Worm (Caenorhabditis elegans) whole organism, L3 larva: ENCODE measurements around the gene F07A11.5.

ENCODE experiments used
- R02D3.7 ChIP-seq: fragments of 150-350 bp; optimal IDR thresholded peaks from 2 replicates; lab custom pipeline; 2014; ENCODE audit warnings: missing biosample characterization, missing genetic modification characterization
- ZK546.5 ChIP-seq: sonication (generic microtip); optimal IDR thresholded peaks from 2 replicates; lab custom pipeline; 2017; ENCODE audit warnings: missing biosample characterization, missing genetic modification characterization
- aly-2 ChIP-seq: fragments of 150-350 bp; optimal IDR thresholded peaks from 2 replicates; lab custom pipeline; 2014; ENCODE audit warnings: missing biosample characterization, missing genetic modification characterization
- ama-1 ChIP-seq: fragments of 150-350 bp; optimal IDR thresholded peaks from 2 replicates; lab custom pipeline; 2018
- ceh-82 ChIP-seq: fragments of 150-350 bp; optimal IDR thresholded peaks from 2 replicates; lab custom pipeline; 2014; ENCODE audit warnings: missing biosample characterization, missing genetic modification characterization
- ceh-9 ChIP-seq: sonication (generic microtip); optimal IDR thresholded peaks from 2 replicates; lab custom pipeline; 2018; ENCODE audit warnings: missing biosample characterization, missing genetic modification characterization
- egl-27 ChIP-seq: sonication (generic microtip); optimal IDR thresholded peaks from 4 replicates; lab custom pipeline; 2017; ENCODE audit warnings: missing biosample characterization, missing genetic modification reagents, missing genetic modification characterization
- egl-5 ChIP-seq: fragments of 150-350 bp; optimal IDR thresholded peaks from 2 replicates; lab custom pipeline; 2017; ENCODE audit warnings: missing biosample characterization, missing genetic modification reagents, missing genetic modification characterization, inconsistent platforms
- elt-1 ChIP-seq: fragments of 150-350 bp; optimal IDR thresholded peaks from 2 replicates; lab custom pipeline; 2014; ENCODE audit warnings: missing biosample characterization, missing genetic modification characterization
- elt-2 ChIP-seq: sonication (generic microtip); optimal IDR thresholded peaks from 2 replicates; lab custom pipeline; 2016; ENCODE audit warnings: missing genetic modification reagents, mild to moderate bottlenecking, missing genetic modification characterization, missing compliant biosample characterization
- elt-3 ChIP-seq, 3 experiments: fragments of 150-350 bp in 1 of 3; sonication (generic microtip) in 2 of 3; optimal IDR thresholded peaks; 2 replicates in 2 of 3; 4 replicates in 1 of 3; lab custom pipeline; 2014 to 2017; ENCODE audit warnings: missing biosample characterization in 3 of 3, missing genetic modification characterization in 3 of 3
- eor-1 ChIP-seq, 2 experiments: fragments of 150-350 bp; optimal IDR thresholded peaks; 2 replicates each; lab custom pipeline; 2014 to 2018; ENCODE audit warnings: missing biosample characterization in 2 of 2, missing genetic modification characterization in 2 of 2
- fkh-2 ChIP-seq: fragments of 150-350 bp; optimal IDR thresholded peaks from 2 replicates; lab custom pipeline; 2014; ENCODE audit warnings: missing biosample characterization, missing genetic modification reagents, missing genetic modification characterization
- fos-1 ChIP-seq: fragments of 150-350 bp; optimal IDR thresholded peaks from 2 replicates; lab custom pipeline; 2014; ENCODE audit warnings: missing biosample characterization, missing genetic modification characterization
- jun-1 ChIP-seq: fragments of 150-350 bp; optimal IDR thresholded peaks from 2 replicates; lab custom pipeline; 2014; ENCODE audit warnings: missing biosample characterization, missing genetic modification reagents, missing genetic modification characterization
- lin-15B ChIP-seq: fragments of 150-350 bp; optimal IDR thresholded peaks from 2 replicates; lab custom pipeline; 2014; ENCODE audit warnings: missing biosample characterization, missing genetic modification characterization
- lin-39 ChIP-seq: fragments of 150-350 bp; optimal IDR thresholded peaks from 2 replicates; lab custom pipeline; 2018; ENCODE audit warnings: missing biosample characterization, missing genetic modification reagents, missing genetic modification characterization
- lsy-12 ChIP-seq: sonication (generic microtip); optimal IDR thresholded peaks from 2 replicates; lab custom pipeline; 2016; ENCODE audit warnings: mild to moderate bottlenecking, missing genetic modification characterization, missing compliant biosample characterization
- mdl-1 ChIP-seq: fragments of 150-350 bp; optimal IDR thresholded peaks from 2 replicates; lab custom pipeline; 2014; ENCODE audit warnings: missing biosample characterization, missing genetic modification characterization
- mml-1 ChIP-seq: fragments of 150-350 bp; sonication (generic microtip); optimal IDR thresholded peaks from 3 replicates; lab custom pipeline; 2014; ENCODE audit warnings: missing biosample characterization, missing genetic modification characterization
- nfya-1 ChIP-seq: sonication (generic microtip); optimal IDR thresholded peaks from 2 replicates; lab custom pipeline; 2017; ENCODE audit warnings: missing genetic modification characterization, mild to moderate bottlenecking, missing compliant biosample characterization, antibody characterized with exemption, moderate library complexity; ENCODE audit not compliant: insufficient read depth
- nhr-11 ChIP-seq: fragments of 150-350 bp; optimal IDR thresholded peaks from 2 replicates; lab custom pipeline; 2014; ENCODE audit warnings: missing biosample characterization, missing genetic modification characterization
- nhr-12 ChIP-seq: fragments of 150-350 bp; optimal IDR thresholded peaks from 2 replicates; lab custom pipeline; 2014; ENCODE audit warnings: missing biosample characterization, missing genetic modification characterization
- nhr-23 ChIP-seq: fragments of 150-350 bp; optimal IDR thresholded peaks from 2 replicates; lab custom pipeline; 2014; ENCODE audit warnings: missing biosample characterization, missing genetic modification reagents, missing genetic modification characterization
- nhr-237 ChIP-seq: fragments of 150-350 bp; optimal IDR thresholded peaks from 2 replicates; lab custom pipeline; 2014; ENCODE audit warnings: missing biosample characterization, missing genetic modification characterization
- nhr-25 ChIP-seq: sonication (generic microtip); optimal IDR thresholded peaks from 2 replicates; lab custom pipeline; 2017; ENCODE audit warnings: missing biosample characterization, missing genetic modification characterization
- nhr-28 ChIP-seq: fragments of 150-350 bp; optimal IDR thresholded peaks from 2 replicates; lab custom pipeline; 2014; ENCODE audit warnings: missing biosample characterization, missing genetic modification characterization
- nhr-43 ChIP-seq: sonication (generic microtip); optimal IDR thresholded peaks from 2 replicates; lab custom pipeline; 2016; ENCODE audit warnings: mild to moderate bottlenecking, missing genetic modification characterization, missing compliant biosample characterization; ENCODE audit not compliant: poor library complexity, severe bottlenecking
- nhr-67 ChIP-seq: fragments of 150-350 bp; optimal IDR thresholded peaks from 2 replicates; lab custom pipeline; 2014; ENCODE audit warnings: missing biosample characterization, missing genetic modification characterization
- nhr-76 ChIP-seq: fragments of 150-350 bp; sonication (generic microtip); optimal IDR thresholded peaks from 5 replicates; lab custom pipeline; 2014; ENCODE audit warnings: missing biosample characterization, missing genetic modification characterization
- nhr-77 ChIP-seq: fragments of 150-350 bp; optimal IDR thresholded peaks from 2 replicates; lab custom pipeline; 2014; ENCODE audit warnings: missing biosample characterization, missing genetic modification characterization
- pha-4 ChIP-seq: fragments of 150-350 bp; optimal IDR thresholded peaks from 2 replicates; lab custom pipeline; 2014; ENCODE audit warnings: missing biosample characterization, missing genetic modification reagents, missing genetic modification characterization
- skn-1 ChIP-seq: fragments of 150-350 bp; optimal IDR thresholded peaks from 2 replicates; lab custom pipeline; 2014; ENCODE audit warnings: missing biosample characterization, missing genetic modification characterization
- snpc-4 ChIP-seq: fragments of 150-350 bp; optimal IDR thresholded peaks from 2 replicates; lab custom pipeline; 2014; ENCODE audit warnings: missing biosample characterization, missing genetic modification characterization
- unc-39 ChIP-seq: sonication (generic microtip); optimal IDR thresholded peaks from 4 replicates; lab custom pipeline; 2017; ENCODE audit warnings: missing biosample characterization, missing genetic modification characterization
- unc-62 ChIP-seq: fragments of 150-350 bp; sonication (generic microtip); optimal IDR thresholded peaks from 4 replicates; lab custom pipeline; 2014; ENCODE audit warnings: missing biosample characterization, missing genetic modification reagents, missing genetic modification characterization
- zag-1 ChIP-seq: fragments of 150-350 bp; optimal IDR thresholded peaks from 2 replicates; lab custom pipeline; 2014; ENCODE audit warnings: missing biosample characterization, missing genetic modification characterization
- ztf-4 ChIP-seq: fragments of 150-350 bp; optimal IDR thresholded peaks from 2 replicates; lab custom pipeline; 2014; ENCODE audit warnings: missing biosample characterization, missing genetic modification characterization

F07A11.5 gene

DNA sequence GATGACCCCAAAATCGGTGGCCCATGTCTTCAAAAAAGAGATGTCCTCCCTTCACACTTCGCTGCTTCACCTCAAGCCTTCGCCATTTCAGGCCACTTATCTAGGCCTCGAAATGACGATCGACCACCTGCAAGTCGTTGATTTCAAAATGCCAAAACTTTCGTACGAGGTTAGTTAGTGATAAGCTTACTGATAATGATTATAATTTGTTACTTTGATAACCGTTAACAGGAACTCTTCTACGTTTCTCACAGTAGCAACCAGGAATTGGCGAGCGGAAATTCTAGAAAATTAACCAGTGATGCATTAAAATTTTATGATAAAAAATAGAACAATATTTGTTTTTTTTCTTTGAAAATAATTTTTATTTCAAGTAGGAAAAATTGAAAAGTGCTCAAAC, 34.8 kb downstream of the F07A11.5 start:
- TF ChIP-seq elt-2 (tag; lab: Kevin White, UChicago) = peak; percentile 78
- no peak for TF ChIP-seq ztf-4
- TF ChIP-seq mml-1 = no peak
- TF ChIP-seq, all 47 proteins: peak for 1

DNA sequence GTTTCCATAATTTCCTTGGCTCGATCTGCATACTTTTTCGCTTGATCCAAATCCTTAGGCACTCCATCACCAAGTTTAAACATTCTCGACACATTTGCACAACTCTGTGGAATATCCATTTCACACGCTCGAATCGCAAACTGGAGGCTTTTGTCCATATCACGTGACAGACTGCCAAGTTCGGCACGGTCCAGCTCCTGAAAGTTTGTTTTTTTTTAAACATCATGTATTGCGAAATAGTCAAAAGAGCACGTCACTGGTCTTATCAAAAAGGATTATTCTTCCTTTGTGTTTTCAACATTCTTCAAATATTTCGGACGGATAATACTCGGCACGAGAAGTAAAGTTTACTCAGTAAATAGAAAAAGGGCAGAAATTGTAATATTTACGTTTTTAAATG, 37.1 kb downstream of the F07A11.5 start:
- no peak for TF ChIP-seq elt-1 (tag; lab: Kevin White, UChicago)
- no peak for TF ChIP-seq ZK546.5 (tag; lab: Kevin White, UChicago)
- peak; percentile 19 for TF ChIP-seq elt-2 (tag; lab: Kevin White, UChicago)
- no peak for TF ChIP-seq nhr-25 (tag; lab: Kevin White, UChicago)
- peak; percentile 4 for TF ChIP-seq jun-1 (tag; lab: Kevin White, UChicago)
- TF ChIP-seq nhr-76 (tag; lab: Kevin White, UChicago) = no peak
- no peak for TF ChIP-seq zag-1
- TF ChIP-seq fkh-2 = no peak
- no peak for TF ChIP-seq aly-2 (tag; lab: Kevin White, UChicago)
- TF ChIP-seq nhr-77 (tag; lab: Kevin White, UChicago) = no peak
- no peak for TF ChIP-seq eor-1 (tag; optimal IDR thresholded peaks at IDR 0.05; lab: Kevin White, UChicago)
- TF ChIP-seq pha-4 (tag; lab: Kevin White, UChicago) = peak; percentile 77
- TF ChIP-seq nhr-43 (tag; lab: Kevin White, UChicago) = no peak
- TF ChIP-seq, all 47 proteins: peak for 3

DNA sequence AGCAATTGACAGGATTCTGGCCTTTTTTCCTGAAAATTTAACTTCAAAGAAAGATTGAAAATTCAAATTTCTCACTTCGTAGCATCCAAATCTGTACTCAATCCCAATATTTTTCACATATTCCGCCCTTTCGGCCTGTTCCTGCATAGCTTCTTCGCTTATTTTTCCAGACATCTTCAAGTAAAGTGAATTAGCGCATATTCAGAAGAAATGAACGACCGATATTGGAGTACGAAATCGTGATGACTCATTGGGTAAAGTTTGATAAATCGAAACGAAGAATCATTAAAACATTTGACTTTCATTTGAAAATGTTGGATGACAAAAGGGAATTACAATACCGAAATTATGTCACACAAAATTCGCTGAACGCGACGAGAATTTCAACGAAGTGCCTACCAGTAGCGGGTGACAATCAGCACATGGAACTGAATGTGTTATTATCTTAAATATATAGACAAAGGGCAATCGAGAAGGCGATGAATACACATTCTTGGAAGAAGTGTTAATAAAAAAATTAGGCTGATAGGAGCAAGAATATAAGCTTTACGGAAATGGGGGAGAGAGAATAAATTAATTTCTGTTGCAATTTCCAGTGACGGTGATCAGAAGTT, 39.0 kb downstream of the F07A11.5 start, which contains the start of gene coa-7:
Gene coa-7, minus strand, starts transcription at position 174 of the 614 bp plus-strand sequence.
- no peak for TF ChIP-seq zag-1
- no peak for TF ChIP-seq mdl-1
- no peak for TF ChIP-seq egl-27
- no peak for TF ChIP-seq nhr-76 (tag; lab: Kevin White, UChicago)
- TF ChIP-seq nhr-77 (tag; lab: Kevin White, UChicago) = no peak
- TF ChIP-seq nhr-12 (tag; lab: Kevin White, UChicago) = no peak
- TF ChIP-seq elt-2 (tag; lab: Kevin White, UChicago) = peak; percentile 20
- no peak for TF ChIP-seq ztf-4
- peak; percentile 44 for TF ChIP-seq aly-2 (tag; lab: Kevin White, UChicago)
- peak; percentile 38 for TF ChIP-seq nhr-43 (tag; lab: Kevin White, UChicago)
- TF ChIP-seq lin-15B (tag; lab: Kevin White, UChicago) = no peak

DNA sequence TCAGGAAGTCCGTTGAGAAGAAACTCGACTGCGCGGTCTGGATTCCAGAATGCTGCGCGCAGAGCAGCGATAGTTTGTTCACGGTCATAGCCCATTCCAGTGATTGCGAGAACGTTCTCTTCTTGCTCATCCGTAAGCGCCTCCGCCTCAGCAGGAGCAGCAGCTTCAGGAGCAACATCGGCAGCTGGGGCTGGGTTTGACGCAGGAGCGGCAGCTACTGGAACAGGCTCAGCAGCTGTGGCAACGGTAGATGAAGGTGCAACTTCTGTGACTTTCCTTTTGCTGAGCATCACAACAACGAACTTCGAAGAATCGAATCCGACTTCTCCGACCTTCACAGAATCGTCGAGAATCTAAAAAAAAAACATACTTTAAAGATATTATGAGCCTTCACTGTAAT, 40.0 kb downstream of the F07A11.5 start:
- TF ChIP-seq unc-62 (GFP tag; lab: Kevin White, UChicago) (no peak), jun-1 (tag; lab: Kevin White, UChicago) (no peak), nhr-28 (tag; lab: Kevin White, UChicago) (no peak), nfya-1 (tag; lab: Kevin White, UChicago) (no peak), ceh-9 (tag; lab: Kevin White, UChicago) (no peak), lsy-12 (tag; lab: Kevin White, UChicago) (no peak), aly-2 (tag; lab: Kevin White, UChicago) (no peak)

DNA sequence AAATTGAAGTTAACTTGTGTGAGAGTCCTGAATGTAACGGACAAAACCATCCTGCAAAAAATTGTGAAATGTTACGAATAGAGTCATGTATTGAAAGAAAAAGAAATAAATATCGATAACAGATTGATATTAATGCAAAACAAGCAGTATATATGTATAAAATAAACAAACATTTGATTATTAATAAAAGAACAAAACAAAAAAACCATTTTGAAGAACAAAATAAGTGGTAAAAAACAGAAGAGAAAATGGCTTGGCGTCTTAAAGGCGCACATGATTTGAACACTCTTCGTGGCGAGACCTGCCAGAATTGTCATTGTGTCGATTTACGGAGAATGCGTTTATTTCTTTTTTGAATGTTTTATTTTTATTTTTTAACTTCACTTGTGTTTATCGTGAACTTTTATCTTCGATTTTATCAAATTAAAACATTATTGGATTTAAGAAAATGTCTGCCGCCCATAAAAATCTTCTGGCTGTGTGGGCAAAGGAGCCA, 40.6 kb downstream of the F07A11.5 start, which contains the start of the genes rad-23 and rpn-12:
Gene rad-23, minus strand, starts transcription at position 51 of the 496 bp plus-strand sequence.
Gene rpn-12, plus strand, starts transcription at position 446 of the 496 bp plus-strand sequence.
- TF ChIP-seq mml-1 = no peak
- TF ChIP-seq elt-3 (tag; optimal IDR thresholded peaks at IDR 0.05; lab: Kevin White, UChicago) = no peak
- TF ChIP-seq nhr-237 (tag; lab: Kevin White, UChicago) = no peak
- peak; percentile 87 for TF ChIP-seq R02D3.7 (tag; lab: Kevin White, UChicago)
- TF ChIP-seq ceh-82 (tag; lab: Kevin White, UChicago) = no peak
- peak; percentile 94 for TF ChIP-seq egl-5
- no peak for TF ChIP-seq mdl-1
- no peak for TF ChIP-seq lsy-12 (tag; lab: Kevin White, UChicago)
- no peak for TF ChIP-seq egl-27
- peak; percentile 28 for TF ChIP-seq nhr-43 (tag; lab: Kevin White, UChicago)
- peak; percentile 100 for TF ChIP-seq skn-1 (tag; lab: Kevin White, UChicago)
- TF ChIP-seq lin-15B (tag; lab: Kevin White, UChicago) = peak; percentile 83
- no peak for TF ChIP-seq unc-62 (GFP tag; lab: Kevin White, UChicago)
- TF ChIP-seq aly-2 (tag; lab: Kevin White, UChicago) = no peak
- peak; percentile 90 for TF ChIP-seq pha-4 (tag; lab: Kevin White, UChicago)
- TF ChIP-seq nhr-23 (tag; lab: Kevin White, UChicago) = peak; percentile 78
- TF ChIP-seq ceh-9 (tag; lab: Kevin White, UChicago) = no peak
- peak; percentile 83 for TF ChIP-seq nfya-1 (tag; lab: Kevin White, UChicago)
- TF ChIP-seq nhr-11 (tag; lab: Kevin White, UChicago) = no peak
- TF ChIP-seq unc-39 (tag; lab: Kevin White, UChicago) = no peak
- peak; percentile 40 for TF ChIP-seq elt-2 (tag; lab: Kevin White, UChicago)
- peak; percentile 69 for TF ChIP-seq lin-39 (tag; lab: Kevin White, UChicago)
- no peak for TF ChIP-seq nhr-67
- TF ChIP-seq fos-1 (tag; lab: Kevin White, UChicago) = no peak
- no peak for TF ChIP-seq nhr-77 (tag; lab: Kevin White, UChicago)
- peak; percentile 19 for TF ChIP-seq jun-1 (tag; lab: Kevin White, UChicago)
- no peak for TF ChIP-seq nhr-12 (tag; lab: Kevin White, UChicago)
- no peak for TF ChIP-seq eor-1 (tag; optimal IDR thresholded peaks at IDR 0.05; lab: Kevin White, UChicago)
- no peak for TF ChIP-seq ama-1
- TF ChIP-seq snpc-4 (tag; lab: Kevin White, UChicago) = peak; percentile 40
- TF ChIP-seq nhr-25 (tag; lab: Kevin White, UChicago) = peak; percentile 26
